Fruit fly (Drosophila melanogaster) whole organism, prepupa: ENCODE measurements around the gene CG43965.

Source experiments
- Blimp-1 ChIP-seq: fragments of 200-800 bp; sonication (Bioruptor generic); optimal IDR thresholded peaks from 3 replicates; lab custom pipeline; 2017; ENCODE audit warnings: missing biosample characterization, missing genetic modification characterization, mild to moderate bottlenecking, moderate library complexity, missing genetic modification reagents
- CG10631 ChIP-seq: fragments of 200-800 bp; sonication (Bioruptor generic); optimal IDR thresholded peaks from 2 replicates; lab custom pipeline; 2016; ENCODE audit warnings: missing biosample characterization, missing genetic modification characterization
- CG10669 ChIP-seq: fragments of 200-800 bp; sonication (Bioruptor generic); optimal IDR thresholded peaks from 3 replicates; lab custom pipeline; 2018; ENCODE audit warnings: missing biosample characterization, mild to moderate bottlenecking, missing genetic modification characterization, moderate library complexity
- CG11294 ChIP-seq: fragments of 200-800 bp; sonication (Bioruptor generic); IDR thresholded peaks from 2 replicates; pipeline ENCODE4 v1.3.6; 2022; ENCODE audit warnings: missing biosample characterization, missing genetic modification characterization
- CG11762 ChIP-seq: fragments of 200-800 bp; sonication (Bioruptor generic); optimal IDR thresholded peaks from 3 replicates; lab custom pipeline; 2016; ENCODE audit warnings: missing biosample characterization, missing genetic modification characterization; ENCODE audit not compliant: insufficient read depth
- CG11902 ChIP-seq: fragments of 200-800 bp; sonication (Bioruptor generic); optimal IDR thresholded peaks from 3 replicates; lab custom pipeline; 2016; ENCODE audit warnings: missing biosample characterization, missing genetic modification characterization
- CG15336 ChIP-seq: fragments of 200-800 bp; sonication (Bioruptor generic); IDR thresholded peaks from 2 replicates; pipeline ENCODE4 v1.3.6; 2022; ENCODE audit warnings: missing biosample characterization, missing genetic modification characterization
- CG1621 ChIP-seq: fragments of 200-800 bp; sonication (Bioruptor generic); optimal IDR thresholded peaks from 3 replicates; lab custom pipeline; 2018; ENCODE audit warnings: missing biosample characterization, mild to moderate bottlenecking, missing genetic modification characterization
- CG16779 ChIP-seq: fragments of 200-800 bp; sonication (Bioruptor generic); optimal IDR thresholded peaks from 3 replicates; lab custom pipeline; 2017; ENCODE audit warnings: missing biosample characterization, mild to moderate bottlenecking, missing genetic modification characterization
- CG3032 ChIP-seq: fragments of 200-800 bp; optimal IDR thresholded peaks from 2 replicates; lab custom pipeline; 2019; ENCODE audit warnings: missing biosample characterization, mild to moderate bottlenecking, missing genetic modification characterization, moderate library complexity
- CG31627 ChIP-seq: fragments of 200-800 bp; sonication (Bioruptor generic); optimal IDR thresholded peaks from 3 replicates; lab custom pipeline; 2016; ENCODE audit warnings: missing biosample characterization, missing genetic modification characterization
- CG34406 ChIP-seq: fragments of 200-800 bp; sonication (Bioruptor generic); optimal IDR thresholded peaks from 3 replicates; lab custom pipeline; 2016; ENCODE audit warnings: missing biosample characterization, missing genetic modification characterization
- CG3919 ChIP-seq: fragments of 200-800 bp; sonication (Bioruptor generic); optimal IDR thresholded peaks from 3 replicates; lab custom pipeline; 2016; ENCODE audit warnings: missing biosample characterization, missing genetic modification characterization
- CG4318 ChIP-seq: fragments of 200-800 bp; sonication (Bioruptor generic); optimal IDR thresholded peaks from 3 replicates; lab custom pipeline; 2017; ENCODE audit warnings: missing biosample characterization, mild to moderate bottlenecking, missing genetic modification characterization
- CG6276 ChIP-seq: fragments of 200-800 bp; sonication (Bioruptor generic); optimal IDR thresholded peaks from 2 replicates; lab custom pipeline; 2017; ENCODE audit warnings: missing biosample characterization, mild to moderate bottlenecking, missing genetic modification characterization
- CG6792 ChIP-seq: fragments of 200-800 bp; sonication (Bioruptor generic); optimal IDR thresholded peaks from 3 replicates; lab custom pipeline; 2016; ENCODE audit warnings: missing biosample characterization, missing genetic modification characterization
- CG6808 ChIP-seq: fragments of 200-800 bp; sonication (Bioruptor generic); optimal IDR thresholded peaks from 3 replicates; lab custom pipeline; 2017; ENCODE audit warnings: missing biosample characterization, missing genetic modification characterization, mild to moderate bottlenecking, moderate library complexity, missing genetic modification reagents
- CG6854 ChIP-seq: fragments of 200-800 bp; sonication (Bioruptor generic); optimal IDR thresholded peaks from 2 replicates; lab custom pipeline; 2017; ENCODE audit warnings: missing biosample characterization, mild to moderate bottlenecking, missing genetic modification characterization
- CG7368 ChIP-seq: fragments of 200-800 bp; sonication (Bioruptor generic); optimal IDR thresholded peaks from 3 replicates; lab custom pipeline; 2016; ENCODE audit warnings: missing biosample characterization, missing genetic modification characterization
- CG8319 ChIP-seq: fragments of 200-800 bp; sonication (Bioruptor generic); optimal IDR thresholded peaks from 3 replicates; lab custom pipeline; 2016; ENCODE audit warnings: missing biosample characterization, missing genetic modification characterization
- CG8632 ChIP-seq: fragments of 200-800 bp; sonication (Bioruptor generic); optimal IDR thresholded peaks from 3 replicates; lab custom pipeline; 2016; ENCODE audit warnings: missing biosample characterization, missing genetic modification characterization
- CG9139 ChIP-seq: fragments of 200-800 bp; sonication (Bioruptor generic); optimal IDR thresholded peaks from 3 replicates; lab custom pipeline; 2017; ENCODE audit warnings: missing biosample characterization, mild to moderate bottlenecking, missing genetic modification characterization
- Eip75B ChIP-seq: fragments of 200-800 bp; sonication (Bioruptor generic); optimal IDR thresholded peaks from 3 replicates; lab custom pipeline; 2016; ENCODE audit warnings: missing biosample characterization, missing genetic modification characterization
- Eip78C ChIP-seq: fragments of 200-800 bp; sonication (Bioruptor generic); peaks from one replicate; lab custom pipeline; 2016; ENCODE audit warnings: missing biosample characterization, missing genetic modification characterization
- Eip93F ChIP-seq: fragments of 200-800 bp; sonication (Bioruptor generic); optimal IDR thresholded peaks from 2 replicates; lab custom pipeline; 2016; ENCODE audit warnings: missing biosample characterization, mild to moderate bottlenecking, missing genetic modification characterization
- Ets21C ChIP-seq: fragments of 200-800 bp; sonication (Bioruptor generic); optimal IDR thresholded peaks from 3 replicates; lab custom pipeline; 2016; ENCODE audit warnings: missing biosample characterization, missing genetic modification characterization
- Ets96B ChIP-seq: fragments of 200-800 bp; optimal IDR thresholded peaks from 2 replicates; lab custom pipeline; 2019; ENCODE audit warnings: missing biosample characterization, mild to moderate bottlenecking, missing genetic modification characterization, moderate library complexity
- Hr39 ChIP-seq: fragments of 200-800 bp; sonication (Bioruptor generic); optimal IDR thresholded peaks from 2 replicates; lab custom pipeline; 2016; ENCODE audit warnings: missing biosample characterization, missing genetic modification characterization
- Hr4 ChIP-seq: fragments of 200-800 bp; sonication (Bioruptor generic); optimal IDR thresholded peaks from 3 replicates; lab custom pipeline; 2016; ENCODE audit warnings: missing biosample characterization, missing genetic modification characterization
- OdsH ChIP-seq: fragments of 200-800 bp; sonication (Bioruptor generic); optimal IDR thresholded peaks from 3 replicates; lab custom pipeline; 2016; ENCODE audit warnings: missing biosample characterization, missing genetic modification characterization
- Smox ChIP-seq: fragments of 200-800 bp; sonication (Bioruptor generic); optimal IDR thresholded peaks from 3 replicates; lab custom pipeline; 2016; ENCODE audit warnings: missing biosample characterization, missing genetic modification characterization
- Sox14 ChIP-seq: fragments of 200-800 bp; sonication (Bioruptor generic); optimal IDR thresholded peaks from 3 replicates; lab custom pipeline; 2016; ENCODE audit warnings: missing biosample characterization, missing genetic modification characterization
- achi ChIP-seq: fragments of 200-800 bp; sonication (Bioruptor generic); optimal IDR thresholded peaks from 3 replicates; lab custom pipeline; 2016; ENCODE audit warnings: missing biosample characterization, missing genetic modification characterization
- acj6 ChIP-seq: fragments of 200-800 bp; sonication (Bioruptor generic); optimal IDR thresholded peaks from 3 replicates; lab custom pipeline; 2016; ENCODE audit warnings: missing biosample characterization, missing genetic modification characterization
- cyc ChIP-seq: fragments of 200-800 bp; sonication (Bioruptor generic); optimal IDR thresholded peaks from 3 replicates; lab custom pipeline; 2016; ENCODE audit warnings: missing biosample characterization, missing genetic modification characterization
- dac ChIP-seq: fragments of 200-800 bp; sonication (Bioruptor generic); optimal IDR thresholded peaks from 2 replicates; lab custom pipeline; 2017; ENCODE audit warnings: missing biosample characterization, mild to moderate bottlenecking, missing genetic modification characterization
- dsx ChIP-seq: fragments of 200-800 bp; optimal IDR thresholded peaks from 3 replicates; lab custom pipeline; 2019; ENCODE audit warnings: missing biosample characterization, mild to moderate bottlenecking, missing genetic modification characterization, moderate library complexity; ENCODE audit not compliant: poor library complexity, severe bottlenecking
- fd59A ChIP-seq: fragments of 200-800 bp; sonication (Bioruptor generic); optimal IDR thresholded peaks from 2 replicates; lab custom pipeline; 2017; ENCODE audit warnings: missing biosample characterization, mild to moderate bottlenecking, missing genetic modification characterization, missing genetic modification reagents
- fd85E ChIP-seq: fragments of 200-800 bp; sonication (Bioruptor generic); optimal IDR thresholded peaks from 3 replicates; lab custom pipeline; 2016; ENCODE audit warnings: missing biosample characterization, missing genetic modification characterization
- fkh ChIP-seq: fragments of 200-800 bp; sonication (Bioruptor generic); optimal IDR thresholded peaks from 3 replicates; lab custom pipeline; 2017; ENCODE audit warnings: missing biosample characterization, mild to moderate bottlenecking, missing genetic modification characterization, moderate library complexity
- lz ChIP-seq: fragments of 200-800 bp; sonication (Bioruptor generic); optimal IDR thresholded peaks from 3 replicates; lab custom pipeline; 2016; ENCODE audit warnings: missing biosample characterization, missing genetic modification characterization
- net ChIP-seq: fragments of 200-800 bp; sonication (Bioruptor generic); optimal IDR thresholded peaks from 3 replicates; lab custom pipeline; 2016; ENCODE audit warnings: missing biosample characterization, missing genetic modification characterization
- spab ChIP-seq: fragments of 200-800 bp; sonication (Bioruptor generic); optimal IDR thresholded peaks from 2 replicates; lab custom pipeline; 2017; ENCODE audit warnings: missing biosample characterization, mild to moderate bottlenecking, missing genetic modification characterization, missing genetic modification reagents
- ss ChIP-seq, 2 experiments: fragments of 200-800 bp; sonication (Bioruptor generic); optimal IDR thresholded peaks; 2 replicates in 1 of 2; 3 replicates in 1 of 2; lab custom pipeline; 2017 to 2018; ENCODE audit warnings: mild to moderate bottlenecking in 2 of 2, missing biosample characterization in 2 of 2, missing genetic modification characterization in 2 of 2, moderate library complexity in 1 of 2
- svp ChIP-seq: fragments of 200-800 bp; sonication (Bioruptor generic); peaks from one replicate; lab custom pipeline; 2016; ENCODE audit warnings: missing biosample characterization, missing genetic modification characterization
- topi ChIP-seq: fragments of 200-800 bp; sonication (Bioruptor generic); optimal IDR thresholded peaks from 3 replicates; lab custom pipeline; 2016; ENCODE audit warnings: missing biosample characterization, missing genetic modification characterization
- vri ChIP-seq: fragments of 200-800 bp; sonication (Bioruptor generic); optimal IDR thresholded peaks from 3 replicates; lab custom pipeline; 2016; ENCODE audit warnings: missing biosample characterization, mild to moderate bottlenecking, missing genetic modification characterization

Gene CG43965

dm6 chr3L:8726317-8726841 is 805 bp upstream of the CG43965 start, which contains the start of gene Cp18:
Gene Cp18, plus strand, starts transcription at chr3L:8726791.
- TF ChIP-seq OdsH (GFP tag; lab: Kevin White, UChicago) (no peak), Hr4 (GFP tag; lab: Kevin White, UChicago) (no peak), acj6 (GFP tag; lab: Kevin White, UChicago) (no peak), lz (GFP tag; lab: Kevin White, UChicago) (no peak), CG34406 (GFP tag; lab: Kevin White, UChicago) (no peak), CG6792 (no peak), topi (GFP tag; lab: Kevin White, UChicago) (no peak), net (GFP tag; lab: Kevin White, UChicago) (no peak), CG7368 (GFP tag; lab: Kevin White, UChicago) (no peak), CG9139 (GFP tag; lab: Kevin White, UChicago) (no peak), fkh (GFP tag; lab: Kevin White, UChicago) (no peak), Eip75B (GFP tag; lab: Kevin White, UChicago) (no peak), achi (no peak), CG4318 (no peak), cyc (GFP tag; lab: Kevin White, UChicago) (no peak)

- TF ChIP-seq CG3919: no peak
- no peak for TF ChIP-seq fd85E (GFP tag; lab: Kevin White, UChicago)
- no peak for TF ChIP-seq CG9139 (GFP tag; lab: Kevin White, UChicago)
- no peak for TF ChIP-seq CG1621 (tag; lab: Kevin White, UChicago)
- TF ChIP-seq vri (GFP tag; lab: Kevin White, UChicago): no peak
- TF ChIP-seq Eip78C (GFP tag; lab: Kevin White, UChicago): no peak
- TF ChIP-seq fd59A: no peak
- no peak for TF ChIP-seq CG10631 (GFP tag; lab: Kevin White, UChicago)
- no peak for TF ChIP-seq CG6276
- no peak for TF ChIP-seq ss (GFP tag; optimal IDR thresholded peaks at IDR 0.05; lab: Kevin White, UChicago)
- no peak for TF ChIP-seq CG6808
- no peak for TF ChIP-seq fkh (GFP tag; lab: Kevin White, UChicago)
- no peak for TF ChIP-seq OdsH (GFP tag; lab: Kevin White, UChicago)
- TF ChIP-seq cyc (GFP tag; lab: Kevin White, UChicago): no peak
- TF ChIP-seq CG11294 (GFP tag; lab: Robert Waterston, UW): no peak
- TF ChIP-seq CG16779 (tag; lab: Kevin White, UChicago): no peak
- TF ChIP-seq lz (GFP tag; lab: Kevin White, UChicago): no peak
- TF ChIP-seq dac (GFP tag; lab: Kevin White, UChicago): no peak
Measured at dm6 chr3L:8725252-8725651, 322 bp downstream of the CG43965 start.

- peak; percentile 96 for TF ChIP-seq CG6854 (GFP tag; lab: Kevin White, UChicago)
- peak; percentile 81 for TF ChIP-seq Eip93F (GFP tag; lab: Kevin White, UChicago)
- peak; percentile 98 for TF ChIP-seq Ets21C (GFP tag; lab: Kevin White, UChicago)
- peak; percentile 99 for TF ChIP-seq lz (GFP tag; lab: Kevin White, UChicago)
- TF ChIP-seq CG8632 (GFP tag; lab: Kevin White, UChicago): peak; percentile 97
- TF ChIP-seq CG1621 (tag; lab: Kevin White, UChicago): peak; percentile 94
- peak; percentile 95 for TF ChIP-seq spab
- TF ChIP-seq CG10669: peak; percentile 98
- peak; percentile 97 for TF ChIP-seq CG3919
- TF ChIP-seq Hr39 (GFP tag; lab: Kevin White, UChicago): peak; percentile 99
- peak; percentile 96 for TF ChIP-seq CG8319
- peak; percentile 95 for TF ChIP-seq dsx (GFP tag; lab: Kevin White, UChicago)
- peak; percentile 95 for TF ChIP-seq CG6276
- TF ChIP-seq Sox14: peak; percentile 99
- TF ChIP-seq svp (GFP tag; lab: Kevin White, UChicago): peak; percentile 99
- TF ChIP-seq Eip78C (GFP tag; lab: Kevin White, UChicago): peak; percentile 99
- peak; percentile 99 for TF ChIP-seq CG31627 (GFP tag; lab: Kevin White, UChicago)
- TF ChIP-seq Ets96B (tag; lab: Kevin White, UChicago): peak; percentile 97
- TF ChIP-seq CG4318: peak; percentile 99
- TF ChIP-seq CG3032: peak; percentile 99
- peak; percentile 98 for TF ChIP-seq CG11902
- TF ChIP-seq CG11762: peak; percentile 97
- peak; percentile 95 for TF ChIP-seq CG15336 (GFP tag; lab: Robert Waterston, UW)
- peak; percentile 98 for TF ChIP-seq dac (GFP tag; lab: Kevin White, UChicago)
- peak; percentile 95 for TF ChIP-seq CG6808
- peak; percentile 91 for TF ChIP-seq Blimp-1 (GFP tag; lab: Kevin White, UChicago)
- peak; percentile 97 for TF ChIP-seq Smox
Measured at dm6 chr3L:8721145-8721544, 4.4 kb downstream of the CG43965 start, which contains the start of the genes CG32022 and CG6511. Gene CG32022, minus strand, starts transcription at chr3L:8721272. Gene CG6511, plus strand, starts transcription at chr3L:8721324.
